Worm (Caenorhabditis elegans): Measurements from ENCODE around the gene M01H9.4.

ce11 chrIV:4511259-4511890 is 28.7 kb upstream of the M01H9.4 start, which contains the start of the genes rfth-1 and ZK180.8:
- no peak for TF ChIP-seq dao-5 (tag; optimal IDR thresholded peaks at IDR 0.05)
- TF ChIP-seq him-1 (tag; optimal IDR thresholded peaks at IDR 0.05) = no peak
